Fruit fly (Drosophila melanogaster) whole organism, embryonic: ENCODE results near the gene Setx.

Source experiments
- CG10431 ChIP-seq: fragments of 200-800 bp; sonication (Bioruptor generic); optimal IDR thresholded peaks from 3 replicates; lab custom pipeline; 2018; ENCODE audit warnings: missing biosample characterization, mild to moderate bottlenecking, missing genetic modification characterization
- CG10959 ChIP-seq: fragments of 200-800 bp; sonication (Bioruptor generic); IDR thresholded peaks from 2 replicates; pipeline ENCODE4 v1.3.6; 2022; ENCODE audit warnings: missing biosample characterization, missing genetic modification characterization
- CG11093 ChIP-seq: fragments of 200-800 bp; sonication (Bioruptor generic); IDR thresholded peaks from 3 replicates; pipeline ENCODE4 v1.3.6; 2022; ENCODE audit warnings: missing biosample characterization, missing genetic modification characterization
- CG11247 ChIP-seq: fragments of 200-800 bp; sonication (Bioruptor generic); IDR thresholded peaks from 2 replicates; pipeline ENCODE4 v1.3.6; 2022; ENCODE audit warnings: missing biosample characterization, missing genetic modification characterization
- CG11504 ChIP-seq: fragments of 200-800 bp; sonication (Bioruptor generic); optimal IDR thresholded peaks from 3 replicates; lab custom pipeline; 2019; ENCODE audit warnings: missing biosample characterization, mild to moderate bottlenecking, missing genetic modification characterization, moderate library complexity
- CG11695 ChIP-seq: fragments of 200-800 bp; sonication (Bioruptor generic); IDR thresholded peaks from 3 replicates; pipeline ENCODE4 v1.3.6; 2022; ENCODE audit warnings: missing biosample characterization, missing genetic modification characterization
- CG12744 ChIP-seq: fragments of 200-800 bp; sonication (Bioruptor generic); optimal IDR thresholded peaks from 2 replicates; lab custom pipeline; 2016; ENCODE audit warnings: missing biosample characterization, missing genetic modification characterization
- CG13424 ChIP-seq: fragments of 200-800 bp; sonication (Bioruptor generic); optimal IDR thresholded peaks from 2 replicates; lab custom pipeline; 2019; ENCODE audit warnings: missing biosample characterization, mild to moderate bottlenecking, missing genetic modification characterization, moderate library complexity
- CG14710 ChIP-seq: fragments of 200-800 bp; sonication (Bioruptor generic); optimal IDR thresholded peaks from 3 replicates; lab custom pipeline; 2019; ENCODE audit warnings: missing biosample characterization, mild to moderate bottlenecking, missing genetic modification characterization, moderate library complexity
- CG16815 ChIP-seq: fragments of 200-800 bp; sonication (Bioruptor generic); optimal IDR thresholded peaks from 3 replicates; lab custom pipeline; 2017; ENCODE audit warnings: missing biosample characterization, mild to moderate bottlenecking, missing genetic modification characterization
- CG17829 ChIP-seq: fragments of 200-800 bp; optimal IDR thresholded peaks from 2 replicates; lab custom pipeline; 2019; ENCODE audit warnings: missing biosample characterization, mild to moderate bottlenecking, missing genetic modification characterization, moderate library complexity
- CG18619 ChIP-seq: fragments of 200-800 bp; sonication (Bioruptor generic); optimal IDR thresholded peaks from 3 replicates; lab custom pipeline; 2017; ENCODE audit warnings: missing biosample characterization, mild to moderate bottlenecking, missing genetic modification characterization
- CG2678 ChIP-seq: fragments of 200-800 bp; sonication (Bioruptor generic); optimal IDR thresholded peaks from 3 replicates; lab custom pipeline; 2019; ENCODE audit warnings: missing biosample characterization, mild to moderate bottlenecking, missing genetic modification characterization, moderate library complexity
- CG33213 ChIP-seq: fragments of 200-800 bp; sonication (Bioruptor generic); optimal IDR thresholded peaks from 3 replicates; lab custom pipeline; 2016; ENCODE audit warnings: missing biosample characterization, missing genetic modification characterization
- CG3995 ChIP-seq: fragments of 200-800 bp; sonication (Bioruptor generic); optimal IDR thresholded peaks from 3 replicates; lab custom pipeline; 2016; ENCODE audit warnings: missing biosample characterization, missing genetic modification characterization
- CG42726 ChIP-seq: fragments of 200-800 bp; sonication (Bioruptor generic); IDR thresholded peaks from 2 replicates; pipeline ENCODE4 v1.3.6; 2022; ENCODE audit warnings: missing biosample characterization, missing genetic modification characterization; ENCODE audit not compliant: partially characterized antibody
- CG4328 ChIP-seq: fragments of 200-800 bp; sonication (Bioruptor generic); optimal IDR thresholded peaks from 3 replicates; lab custom pipeline; 2017; ENCODE audit warnings: missing biosample characterization, missing genetic modification reagents, missing genetic modification characterization
- CG4360 ChIP-seq: fragments of 200-800 bp; sonication (Bioruptor generic); IDR thresholded peaks from 2 replicates; pipeline ENCODE4 v1.3.6; 2022; ENCODE audit warnings: missing biosample characterization, missing genetic modification characterization
- CG6175 ChIP-seq: fragments of 200-800 bp; sonication (Bioruptor generic); IDR thresholded peaks from 3 replicates; pipeline ENCODE4 v1.3.6; 2022; ENCODE audit warnings: missing biosample characterization, missing genetic modification characterization
- CG6791 ChIP-seq: fragments of 200-800 bp; sonication (Bioruptor generic); IDR thresholded peaks from 3 replicates; pipeline ENCODE4 v1.3.6; 2022; ENCODE audit warnings: missing biosample characterization, missing genetic modification characterization; ENCODE audit not compliant: partially characterized antibody
- CG6854 ChIP-seq: fragments of 200-800 bp; sonication (Bioruptor generic); optimal IDR thresholded peaks from 3 replicates; lab custom pipeline; 2017; ENCODE audit warnings: missing biosample characterization, mild to moderate bottlenecking, missing genetic modification characterization
- CG7745 ChIP-seq: fragments of 200-800 bp; sonication (Bioruptor generic); optimal IDR thresholded peaks from 2 replicates; lab custom pipeline; 2018; ENCODE audit warnings: missing biosample characterization, mild to moderate bottlenecking, missing genetic modification characterization, moderate library complexity
- CoRest ChIP-seq: fragments of 200-800 bp; sonication (Bioruptor generic); optimal IDR thresholded peaks from 3 replicates; lab custom pipeline; 2018; ENCODE audit warnings: missing biosample characterization, mild to moderate bottlenecking, missing genetic modification characterization, moderate library complexity
- Dref ChIP-seq: fragments of 200-800 bp; sonication (Bioruptor generic); IDR thresholded peaks from 2 replicates; pipeline ENCODE4 v1.3.6; 2022; ENCODE audit warnings: missing biosample characterization, missing genetic modification characterization
- Fer1 ChIP-seq: fragments of 200-800 bp; sonication (Bioruptor generic); optimal IDR thresholded peaks from 2 replicates; lab custom pipeline; 2017; ENCODE audit warnings: missing biosample characterization, mild to moderate bottlenecking, missing genetic modification characterization
- Gug ChIP-seq: fragments of 200-800 bp; sonication (Bioruptor generic); IDR thresholded peaks from 4 replicates; pipeline ENCODE4 v1.3.6; 2022; ENCODE audit warnings: missing biosample characterization, missing genetic modification characterization
- H2.0 ChIP-seq: fragments of 200-800 bp; sonication (Bioruptor generic); IDR thresholded peaks from 2 replicates; pipeline ENCODE4 v1.3.6; 2022; ENCODE audit warnings: missing biosample characterization, missing genetic modification characterization
- HLH54F ChIP-seq: fragments of 200-800 bp; sonication (Bioruptor generic); optimal IDR thresholded peaks from 3 replicates; lab custom pipeline; 2016; ENCODE audit warnings: missing biosample characterization, missing genetic modification characterization
- HLHmδ ChIP-seq: fragments of 200-800 bp; sonication (Bioruptor generic); optimal IDR thresholded peaks from 2 replicates; lab custom pipeline; 2018; ENCODE audit warnings: missing biosample characterization, mild to moderate bottlenecking, missing genetic modification characterization, moderate library complexity
- Lpt ChIP-seq: fragments of >200 bp; optimal IDR thresholded peaks from 2 replicates; lab custom pipeline; 2018; ENCODE audit warnings: missing biosample characterization, missing genetic modification characterization
- MTF-1 ChIP-seq: fragments of 200-800 bp; sonication (Bioruptor generic); optimal IDR thresholded peaks from 2 replicates; lab custom pipeline; 2018; ENCODE audit warnings: missing biosample characterization, mild to moderate bottlenecking, missing genetic modification characterization, borderline replicate concordance
- Sry-δ ChIP-seq: fragments of 200-800 bp; sonication (Bioruptor generic); optimal IDR thresholded peaks from 2 replicates; lab custom pipeline; 2016; ENCODE audit warnings: missing biosample characterization, missing genetic modification characterization
- Stat92E ChIP-seq, 3 experiments: fragments of >200 bp in 2 of 3; fragments of 200-800 bp in 1 of 3; sonication (Bioruptor generic) in 1 of 3; optimal IDR thresholded peaks; 2 replicates each; lab custom pipeline; 2017 to 2019; ENCODE audit warnings: missing biosample characterization in 3 of 3, missing genetic modification characterization in 3 of 3, mild to moderate bottlenecking in 1 of 3, moderate library complexity in 1 of 3
- YL-1 ChIP-seq: fragments of 200-800 bp; sonication (Bioruptor generic); optimal IDR thresholded peaks from 3 replicates; lab custom pipeline; 2017; ENCODE audit warnings: missing biosample characterization, mild to moderate bottlenecking, missing genetic modification characterization
- corto ChIP-seq: fragments of 200-800 bp; sonication (Bioruptor generic); optimal IDR thresholded peaks from 2 replicates; lab custom pipeline; 2016; ENCODE audit warnings: missing biosample characterization, mild to moderate bottlenecking, missing genetic modification characterization, moderate library complexity
- dmrt11E ChIP-seq: fragments of 200-800 bp; sonication (Bioruptor generic); optimal IDR thresholded peaks from 3 replicates; lab custom pipeline; 2018; ENCODE audit warnings: missing biosample characterization, mild to moderate bottlenecking, missing genetic modification characterization, moderate library complexity
- en ChIP-seq: fragments of 200-800 bp; sonication (Bioruptor generic); optimal IDR thresholded peaks from 2 replicates; lab custom pipeline; 2016; ENCODE audit warnings: missing biosample characterization, missing genetic modification characterization
- esg ChIP-seq: fragments of 200-800 bp; sonication (Bioruptor generic); conservative IDR thresholded peaks from 2 replicates; pipeline ENCODE4 v1.3.6; 2022; ENCODE audit warnings: missing biosample characterization, missing genetic modification characterization
- gro ChIP-seq: fragments of 200-800 bp; sonication (Bioruptor generic); optimal IDR thresholded peaks from 2 replicates; lab custom pipeline; 2016; ENCODE audit warnings: missing biosample characterization, missing genetic modification characterization
- hkb ChIP-seq, 2 experiments: fragments of 200-800 bp in 1 of 2; fragments of >200 bp in 1 of 2; sonication (Bioruptor generic) in 1 of 2; IDR thresholded peaks in 1 of 2; optimal IDR thresholded peaks in 1 of 2; 2 replicates each; pipeline versions ENCODE4 v1.3.6 to Lab custom; 2017 to 2022; ENCODE audit warnings: missing biosample characterization in 1 of 2, missing genetic modification characterization in 1 of 2
- insv ChIP-seq, 2 experiments: fragments of 200-800 bp; sonication (Bioruptor generic); optimal IDR thresholded peaks; 3 replicates each; lab custom pipeline; 2016 to 2018; ENCODE audit warnings: missing biosample characterization in 2 of 2, missing genetic modification characterization in 2 of 2
- ken ChIP-seq: fragments of 200-800 bp; sonication (Bioruptor generic); IDR thresholded peaks from 3 replicates; pipeline ENCODE4 v1.3.6; 2022; ENCODE audit warnings: missing biosample characterization, missing genetic modification characterization
- org-1 ChIP-seq: fragments of 200-800 bp; sonication (Bioruptor generic); optimal IDR thresholded peaks from 2 replicates; lab custom pipeline; 2017; ENCODE audit warnings: missing biosample characterization, missing genetic modification characterization
- pum ChIP-seq: fragments of 200-800 bp; sonication (Bioruptor generic); optimal IDR thresholded peaks from 2 replicates; lab custom pipeline; 2016; ENCODE audit warnings: missing biosample characterization, missing genetic modification characterization
- sens ChIP-seq: fragments of 200-800 bp; sonication (Bioruptor generic); peaks from one replicate; lab custom pipeline; 2016; ENCODE audit warnings: missing biosample characterization, missing genetic modification characterization
- stc ChIP-seq: fragments of 200-800 bp; sonication (Bioruptor generic); IDR thresholded peaks from 2 replicates; pipeline ENCODE4 v1.3.6; 2022; ENCODE audit warnings: missing biosample characterization, missing genetic modification characterization
- trem ChIP-seq: fragments of 200-800 bp; optimal IDR thresholded peaks from 3 replicates; lab custom pipeline; 2019; ENCODE audit warnings: missing biosample characterization, mild to moderate bottlenecking, missing genetic modification characterization, moderate library complexity
- tup ChIP-seq: fragments of 200-800 bp; sonication (Bioruptor generic); optimal IDR thresholded peaks from 2 replicates; lab custom pipeline; 2016; ENCODE audit warnings: missing biosample characterization, mild to moderate bottlenecking, missing genetic modification characterization, moderate library complexity
- usp ChIP-seq: fragments of >200 bp; optimal IDR thresholded peaks from 2 replicates; lab custom pipeline; 2017; ENCODE audit warnings: missing biosample characterization, missing genetic modification characterization
- vnd ChIP-seq: fragments of 200-800 bp; sonication (Bioruptor generic); IDR thresholded peaks from 3 replicates; pipeline ENCODE4 v1.3.6; 2022; ENCODE audit warnings: missing biosample characterization, missing genetic modification characterization; ENCODE audit not compliant: partially characterized antibody
- wor ChIP-seq: fragments of 200-800 bp; sonication (Bioruptor generic); IDR thresholded peaks from 2 replicates; pipeline ENCODE4 v1.3.6; 2022; ENCODE audit warnings: missing biosample characterization, missing genetic modification characterization

The Setx gene

DNA sequence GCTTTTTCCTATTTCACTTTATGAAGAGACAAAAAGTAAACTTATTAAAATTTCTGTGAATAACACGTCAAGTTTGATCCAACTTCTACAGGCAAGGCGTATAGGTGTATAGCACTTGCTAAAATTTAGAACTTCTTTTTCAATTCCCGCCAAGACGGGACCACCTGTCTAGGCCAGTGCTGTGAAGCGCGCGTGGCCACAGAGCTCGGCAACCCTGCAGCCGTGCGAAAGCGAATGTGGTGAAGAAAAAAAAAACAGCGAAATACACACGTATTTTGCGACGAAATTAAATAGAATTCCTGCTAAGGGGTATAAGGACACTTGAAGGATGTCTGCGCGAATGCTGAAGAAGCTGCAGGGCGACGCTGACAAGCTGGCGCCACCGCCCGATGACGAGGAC, 27.1 kb downstream of the Setx start, which contains the start of gene Nulp1:
Nulp1 (plus strand) TSS at position 198 of the 400 bp plus-strand sequence.
- TF ChIP-seq MTF-1 (no peak), YL-1 (GFP tag; lab: Kevin White, UChicago) (peak; percentile 48), CG11504 (tag; lab: Kevin White, UChicago) (no peak), corto (no peak), CG4328 (GFP tag; lab: Kevin White, UChicago) (no peak), dmrt11E (tag; lab: Kevin White, UChicago) (no peak), sens (GFP tag; lab: Kevin White, UChicago) (peak; percentile 74), HLH54F (peak; percentile 55), CG42726 (GFP tag; lab: Robert Waterston, UW) (no peak), tup (GFP tag; lab: Kevin White, UChicago) (no peak), CG6854 (GFP tag; lab: Kevin White, UChicago) (no peak), org-1 (GFP tag; lab: Kevin White, UChicago) (no peak), hkb (optimal IDR thresholded peaks at IDR 0.05; lab: Kevin White, UChicago) (no peak), hkb (GFP tag; IDR thresholded peaks at IDR 0.05; lab: Robert Waterston, UW) (no peak), CG17829 (tag; lab: Kevin White, UChicago) (no peak), ken (0 out of 3 replicates have a peak, but pooled peaks have one; percentile 37), insv (GFP tag; optimal IDR thresholded peaks at IDR 0.05; lab: Kevin White, UChicago) (no peak), CG11695 (GFP tag; lab: Robert Waterston, UW) (no peak), wor (no peak), Fer1 (GFP tag; lab: Kevin White, UChicago) (peak; percentile 49), stc (no peak), CG3995 (GFP tag; lab: Kevin White, UChicago) (peak; percentile 61), vnd (GFP tag; lab: Robert Waterston, UW) (0 out of 3 replicates have a peak, but pooled peaks have one; percentile 15), pum (GFP tag; lab: Kevin White, UChicago) (no peak), Lpt (GFP tag; lab: Kevin White, UChicago) (no peak), CG12744 (no peak), usp (GFP tag; lab: Kevin White, UChicago) (no peak), CG6791 (GFP tag; lab: Robert Waterston, UW) (no peak), HLHmδ (GFP tag; lab: Kevin White, UChicago) (no peak), CG33213 (GFP tag; lab: Kevin White, UChicago) (peak; percentile 23), CG4360 (no peak), CG11247 (no peak), CG18619 (GFP tag; lab: Kevin White, UChicago) (no peak), CG10431 (no peak), CG2678 (tag; lab: Kevin White, UChicago) (no peak), H2.0 (GFP tag; lab: Robert Waterston, UW) (no peak), CG10959 (GFP tag; lab: Robert Waterston, UW) (no peak), CG11093 (GFP tag; lab: Robert Waterston, UW) (no peak), Dref (peak; percentile 42), CG13424 (tag; lab: Kevin White, UChicago) (no peak), esg (GFP tag; lab: Robert Waterston, UW) (no peak), gro (GFP tag; lab: Kevin White, UChicago) (peak; percentile 60), Stat92E (GFP tag; optimal IDR thresholded peaks at IDR 0.05; lab: Kevin White, UChicago) (no peak), CG6175 (GFP tag; lab: Robert Waterston, UW) (no peak), CG14710 (tag; lab: Kevin White, UChicago) (peak; percentile 75), en (GFP tag; lab: Kevin White, UChicago) (no peak), CoRest (tag; lab: Kevin White, UChicago) (no peak), trem (tag; lab: Kevin White, UChicago) (no peak), Gug (no peak), CG7745 (tag; lab: Kevin White, UChicago) (no peak), CG16815 (GFP tag; lab: Kevin White, UChicago) (no peak), Sry-δ (peak; percentile 33)
